Worm (Caenorhabditis elegans): ENCODE results near the gene hsp-3.

The hsp-3 gene

DNA sequence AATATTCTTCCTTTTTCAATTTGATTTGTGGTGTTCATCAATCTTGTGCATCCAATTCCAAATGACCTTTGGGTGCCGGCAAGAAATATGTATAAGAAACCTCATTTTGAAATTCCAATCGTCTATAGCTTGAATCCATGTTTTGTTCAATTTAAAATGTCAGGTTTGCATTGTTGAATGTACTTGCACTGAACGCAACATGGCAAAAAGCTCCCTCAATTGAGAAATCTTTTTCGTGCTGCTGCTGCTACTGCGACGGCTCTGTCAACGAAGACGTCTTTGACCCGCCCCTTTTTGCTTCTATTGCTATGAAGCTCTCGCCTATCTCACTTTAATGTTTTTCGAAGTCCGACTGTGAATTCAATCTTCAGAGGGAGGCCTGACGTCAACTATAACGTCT is 16.7 kb downstream of the hsp-3 start, which contains the start of gene lgc-58:
TSS of gene lgc-58 (plus strand) at position 301 of the 400 bp plus-strand sequence.
- TF ChIP-seq mxl-3 (GFP tag; optimal IDR thresholded peaks at IDR 0.05) (no peak), nhr-42 (GFP tag; IDR thresholded peaks at IDR 0.05) (no peak), egl-43 (GFP tag; IDR thresholded peaks at IDR 0.05) (no peak), madf-9 (GFP tag; conservative IDR thresholded peaks at IDR 0.05) (no peak), spr-3 (GFP tag; optimal IDR thresholded peaks at IDR 0.05) (no peak), nhr-111 (GFP tag; optimal IDR thresholded peaks at IDR 0.05) (no peak), nhr-6 (tag; optimal IDR thresholded peaks at IDR 0.05) (no peak), lsy-2 (tag; optimal IDR thresholded peaks at IDR 0.05) (no peak), ceh-62 (tag; optimal IDR thresholded peaks at IDR 0.05) (no peak), zfp-2 (tag; optimal IDR thresholded peaks at IDR 0.05) (no peak), T26A8.4 (GFP tag; IDR thresholded peaks at IDR 0.05) (no peak), hmg-1.1 (GFP tag; IDR thresholded peaks at IDR 0.05) (no peak), aly-2 (tag; optimal IDR thresholded peaks at IDR 0.05) (no peak), fkh-10 (GFP tag; optimal IDR thresholded peaks at IDR 0.05) (no peak), nhr-48 (tag; optimal IDR thresholded peaks at IDR 0.05) (no peak), unc-39 (tag; optimal IDR thresholded peaks at IDR 0.05) (no peak), ceh-44 (GFP tag; IDR thresholded peaks at IDR 0.05) (no peak), snpc-4 (tag; optimal IDR thresholded peaks at IDR 0.05) (no peak), F37D6.2 (tag; optimal IDR thresholded peaks at IDR 0.05) (no peak), F44E2.7 (GFP tag; IDR thresholded peaks at IDR 0.05) (no peak)

- TF ChIP-seq Y5F2A.4 (GFP tag; optimal IDR thresholded peaks at IDR 0.05) (no peak), mdt-29 (GFP tag; IDR thresholded peaks at IDR 0.05) (no peak), nhr-77 (tag; optimal IDR thresholded peaks at IDR 0.05) (no peak), mxl-3 (GFP tag; optimal IDR thresholded peaks at IDR 0.05) (no peak), unc-62 (GFP tag; optimal IDR thresholded peaks at IDR 0.05 in 1 of 2) (no peak), unc-62 (tag; optimal IDR thresholded peaks at IDR 0.05) (no peak), nhr-6 (tag; optimal IDR thresholded peaks at IDR 0.05) (no peak), lin-29 (GFP tag; IDR thresholded peaks at IDR 0.05) (no peak), rbr-2 (tag; optimal IDR thresholded peaks at IDR 0.05) (no peak), jun-1 (tag; optimal IDR thresholded peaks at IDR 0.05) (no peak), R02D3.7 (tag; optimal IDR thresholded peaks at IDR 0.05) (no peak), Y48G9A.11 (GFP tag; IDR thresholded peaks at IDR 0.05) (no peak), ztf-7 (tag; optimal IDR thresholded peaks at IDR 0.05) (no peak), hlh-30 (tag; optimal IDR thresholded peaks at IDR 0.05; ENCODE audit: insufficient read depth) (no peak), ztf-11 (tag; optimal IDR thresholded peaks at IDR 0.05) (no peak)
Measured at ce11 chrX:6066618-6067017, 25.3 kb downstream of the hsp-3 start.

DNA sequence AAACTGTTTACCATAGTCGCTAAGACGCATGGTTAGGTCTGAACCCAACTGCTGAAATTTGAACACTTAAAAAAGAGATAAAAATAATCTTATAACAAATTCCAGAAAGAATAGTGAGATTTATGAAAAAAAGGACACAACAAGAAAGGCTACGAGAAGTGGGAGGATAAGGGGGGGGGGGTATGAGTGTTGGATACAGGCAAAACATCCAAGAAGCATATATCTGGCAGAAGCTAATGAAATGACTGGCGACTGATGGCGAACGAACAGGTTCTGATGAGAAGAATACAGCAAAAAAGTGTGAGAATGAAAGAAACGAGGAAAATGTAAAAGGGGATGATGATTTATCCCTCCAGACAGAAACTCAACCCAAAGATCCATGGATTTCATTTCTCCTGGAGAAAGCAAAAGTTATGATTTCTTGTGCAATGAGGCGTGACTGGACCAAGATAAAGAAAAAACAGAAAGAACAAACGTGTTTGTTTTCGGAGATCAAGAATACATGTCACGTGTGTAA is 25.9 kb downstream of the hsp-3 start, which contains the start of gene ptr-4:
TSS of gene ptr-4 (minus strand) at position 51 of the 517 bp plus-strand sequence.
- no peak for TF ChIP-seq madf-9 (GFP tag; conservative IDR thresholded peaks at IDR 0.05)
- TF ChIP-seq unc-62 (GFP tag; optimal IDR thresholded peaks at IDR 0.05 in 1 of 2), result peak in 1 of 2 experiments; percentile 92
- TF ChIP-seq unc-62 (tag; optimal IDR thresholded peaks at IDR 0.05), result no peak

DNA sequence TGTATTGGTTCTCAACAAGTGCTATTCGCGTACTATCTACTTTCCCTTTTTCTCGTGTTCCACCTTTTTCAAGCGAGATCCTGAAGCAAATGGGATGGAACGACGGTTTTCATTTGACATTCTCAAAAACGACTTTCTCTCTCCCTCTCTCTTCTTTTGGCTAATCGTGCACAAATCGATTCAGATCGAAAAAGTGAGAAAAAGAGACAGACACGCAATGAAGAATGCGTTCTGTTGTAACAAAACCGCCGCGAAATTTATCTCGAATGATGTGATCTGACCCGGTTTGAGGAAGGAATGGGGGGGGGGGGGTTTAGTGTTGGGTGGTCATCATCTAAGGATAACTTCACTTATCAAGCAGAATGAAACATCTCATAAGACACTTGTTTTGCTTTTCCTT is 27.5 kb downstream of the hsp-3 start:
- TF ChIP-seq lin-1 (GFP tag; IDR thresholded peaks at IDR 0.05), result no peak
- TF ChIP-seq mdl-1 (tag; optimal IDR thresholded peaks at IDR 0.05), result peak in 1 of 2 experiments; percentile 23
- TF ChIP-seq D1046.2 (GFP tag; IDR thresholded peaks at IDR 0.05), result no peak
- no peak for TF ChIP-seq dve-1 (tag; optimal IDR thresholded peaks at IDR 0.05; ENCODE audit: insufficient read depth)
- peak; percentile 25 for TF ChIP-seq hlh-11 (tag; optimal IDR thresholded peaks at IDR 0.05)
- peak; percentile 9 for TF ChIP-seq hlh-30 (tag; optimal IDR thresholded peaks at IDR 0.05; ENCODE audit: insufficient read depth)
